Fruit fly (Drosophila melanogaster) whole organism, embryonic: ENCODE results near the gene PK2-R2.

ENCODE experiments used
- CG3838 ChIP-seq: fragments of 200-800 bp; sonication (Bioruptor generic); optimal IDR thresholded peaks from 3 replicates; lab custom pipeline; 2016; ENCODE audit warnings: missing biosample characterization, missing genetic modification characterization
- CG8478 ChIP-seq: fragments of >200 bp; optimal IDR thresholded peaks from 2 replicates; lab custom pipeline; 2018
- Lhr ChIP-seq: fragments of 200-800 bp; sonication (Bioruptor generic); optimal IDR thresholded peaks from 3 replicates; lab custom pipeline; 2017; ENCODE audit warnings: mild to moderate bottlenecking, missing biosample characterization, missing genetic modification reagents, missing genetic modification characterization
- MBD-R2 ChIP-seq: fragments of 200-800 bp; sonication (Bioruptor generic); IDR thresholded peaks from 2 replicates; pipeline ENCODE4 v1.3.6; 2022; ENCODE audit warnings: missing biosample characterization, missing genetic modification characterization
- Ptx1 ChIP-seq: fragments of 200-800 bp; sonication (Bioruptor generic); IDR thresholded peaks from 2 replicates; pipeline ENCODE4 v1.3.6; 2022; ENCODE audit warnings: missing biosample characterization, missing genetic modification characterization
- YL-1 ChIP-seq: fragments of 200-800 bp; sonication (Bioruptor generic); optimal IDR thresholded peaks from 3 replicates; lab custom pipeline; 2017; ENCODE audit warnings: missing biosample characterization, mild to moderate bottlenecking, missing genetic modification characterization
- ara ChIP-seq: fragments of 200-800 bp; sonication (Bioruptor generic); IDR thresholded peaks from 2 replicates; pipeline ENCODE4 v1.3.6; 2022; ENCODE audit warnings: missing biosample characterization, missing genetic modification characterization
- br ChIP-seq: fragments of >200 bp; optimal IDR thresholded peaks from 2 replicates; lab custom pipeline; 2017
- caup ChIP-seq: fragments of 200-800 bp; sonication (Bioruptor generic); optimal IDR thresholded peaks from 3 replicates; lab custom pipeline; 2017; ENCODE audit warnings: missing biosample characterization, mild to moderate bottlenecking, missing genetic modification characterization, moderate library complexity; ENCODE audit not compliant: severe bottlenecking
- hth ChIP-seq: fragments of >200 bp; optimal IDR thresholded peaks from 2 replicates; lab custom pipeline; 2017; ENCODE audit warnings: inconsistent platforms
- sd ChIP-seq: fragments of 200-800 bp; sonication (Bioruptor generic); optimal IDR thresholded peaks from 3 replicates; lab custom pipeline; 2018; ENCODE audit warnings: missing biosample characterization, mild to moderate bottlenecking, missing genetic modification characterization, moderate library complexity
- sisA ChIP-seq: fragments of 200-800 bp; sonication (Bioruptor generic); IDR thresholded peaks from 2 replicates; pipeline ENCODE4 v1.3.6; 2022; ENCODE audit warnings: missing biosample characterization, missing genetic modification characterization
- tna ChIP-seq: fragments of 200-800 bp; sonication (Bioruptor generic); IDR thresholded peaks from 2 replicates; pipeline ENCODE4 v1.3.6; 2022; ENCODE audit warnings: missing biosample characterization, missing genetic modification characterization; ENCODE audit not compliant: partially characterized antibody

- no peak for TF ChIP-seq sd (tag; lab: Kevin White, UChicago)
- no peak for TF ChIP-seq YL-1 (GFP tag; lab: Kevin White, UChicago)
- TF ChIP-seq CG8478 (lab: Kevin White, UChicago), result no peak
- no peak for TF ChIP-seq sisA (GFP tag; lab: Robert Waterston, UW)
- TF ChIP-seq br (lab: Kevin White, UChicago), result no peak
- TF ChIP-seq MBD-R2 (GFP tag; lab: Robert Waterston, UW), result no peak
- TF ChIP-seq Lhr (GFP tag; lab: Kevin White, UChicago), result no peak
- no peak for TF ChIP-seq tna (GFP tag; lab: Robert Waterston, UW)
- no peak for TF ChIP-seq Ptx1 (GFP tag; lab: Robert Waterston, UW)
- TF ChIP-seq ara (GFP tag; lab: Robert Waterston, UW), result no peak
- no peak for TF ChIP-seq CG3838 (GFP tag; lab: Kevin White, UChicago)
- no peak for TF ChIP-seq caup (GFP tag; lab: Kevin White, UChicago)
- no peak for TF ChIP-seq hth (lab: Kevin White, UChicago)
Observed at dm6 chr3R:13369348-13369747, 35.4 kb upstream of the PK2-R2 start, which contains the start of gene CheA87a.
